Worm (Caenorhabditis elegans): Measurements from ENCODE around the gene syx-6.

syx-6 gene

DNA sequence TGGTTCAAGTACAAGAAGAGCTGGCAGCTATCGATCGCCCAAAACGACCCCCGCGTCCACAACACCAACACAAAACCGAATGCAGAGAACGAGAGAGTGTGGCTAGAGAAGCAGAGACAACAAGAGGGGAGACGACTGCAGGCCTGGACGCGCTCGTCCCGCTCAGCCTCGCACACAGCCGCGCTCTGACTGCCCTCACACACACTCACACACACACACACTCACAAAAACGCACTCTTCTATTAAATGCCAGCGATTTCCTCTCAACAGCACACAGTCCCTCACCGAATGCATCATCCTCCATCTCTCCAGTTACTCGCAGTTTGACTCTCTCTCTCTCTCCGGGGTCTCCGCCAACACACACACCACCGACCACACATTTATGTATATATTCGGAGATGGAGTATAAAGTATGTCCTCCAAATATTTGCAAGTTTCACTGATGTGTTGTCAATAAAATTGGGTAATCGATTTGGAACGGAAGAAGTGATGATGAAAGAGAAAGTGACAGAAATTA is 36.6 kb upstream of the syx-6 start:
- TF ChIP-seq klf-2 (GFP tag; conservative IDR thresholded peaks at IDR 0.05), result no peak; the same call in 1 of the 2 replicates
- no peak for TF ChIP-seq ref-1 (GFP tag; conservative IDR thresholded peaks at IDR 0.05)
- no peak for TF ChIP-seq ztf-29 (GFP tag; IDR thresholded peaks at IDR 0.05)
- TF ChIP-seq med-1 (GFP tag; optimal IDR thresholded peaks at IDR 0.05; ENCODE audit: insufficient read depth), result no peak
- TF ChIP-seq tab-1 (GFP tag; IDR thresholded peaks at IDR 0.05), result peak; percentile 78
- TF ChIP-seq T22C8.4 (GFP tag; IDR thresholded peaks at IDR 0.05), result peak; percentile 48; the same call in 1 of the 2 replicates
- peak; percentile 81 for TF ChIP-seq cog-1 (tag; optimal IDR thresholded peaks at IDR 0.05)
- 0 out of 2 replicates have a peak, but pooled peaks have one; percentile 61 for TF ChIP-seq ztf-23 (GFP tag; IDR thresholded peaks at IDR 0.05)
- TF ChIP-seq flt-1 (GFP tag; IDR thresholded peaks at IDR 0.05), result peak; percentile 88

DNA sequence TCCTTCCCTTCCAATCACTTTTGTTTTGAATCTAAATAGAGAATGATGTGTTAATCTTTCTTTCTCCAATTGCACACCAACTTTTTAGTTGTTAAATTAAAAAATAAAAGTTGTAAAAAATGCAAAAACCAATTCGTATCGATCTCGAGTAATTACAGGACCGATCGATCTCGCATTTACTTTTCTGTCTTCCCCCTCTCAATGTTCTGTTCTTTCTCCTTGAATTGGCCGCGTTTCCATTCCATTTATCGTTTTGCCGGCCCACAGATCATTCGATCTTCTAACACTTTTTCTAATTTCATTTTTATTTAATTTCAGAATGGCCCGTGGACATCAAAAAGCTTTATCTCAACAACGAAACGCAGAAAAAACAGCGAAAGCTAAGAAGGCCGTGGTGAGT is 29.1 kb upstream of the syx-6 start, which contains the start of gene K10B3.1:
Gene K10B3.1 (plus strand): TSS at position 301 of the 400 bp plus-strand sequence.
- TF ChIP-seq ztf-29 (GFP tag; IDR thresholded peaks at IDR 0.05) (no peak), med-1 (GFP tag; optimal IDR thresholded peaks at IDR 0.05; ENCODE audit: insufficient read depth) (no peak), flt-1 (GFP tag; IDR thresholded peaks at IDR 0.05) (no peak), ref-1 (GFP tag; conservative IDR thresholded peaks at IDR 0.05) (no peak), klf-2 (GFP tag; conservative IDR thresholded peaks at IDR 0.05) (no peak), ztf-23 (GFP tag; IDR thresholded peaks at IDR 0.05) (no peak), T22C8.4 (GFP tag; IDR thresholded peaks at IDR 0.05) (no peak), tab-1 (GFP tag; IDR thresholded peaks at IDR 0.05) (no peak), cog-1 (tag; optimal IDR thresholded peaks at IDR 0.05) (no peak)

DNA sequence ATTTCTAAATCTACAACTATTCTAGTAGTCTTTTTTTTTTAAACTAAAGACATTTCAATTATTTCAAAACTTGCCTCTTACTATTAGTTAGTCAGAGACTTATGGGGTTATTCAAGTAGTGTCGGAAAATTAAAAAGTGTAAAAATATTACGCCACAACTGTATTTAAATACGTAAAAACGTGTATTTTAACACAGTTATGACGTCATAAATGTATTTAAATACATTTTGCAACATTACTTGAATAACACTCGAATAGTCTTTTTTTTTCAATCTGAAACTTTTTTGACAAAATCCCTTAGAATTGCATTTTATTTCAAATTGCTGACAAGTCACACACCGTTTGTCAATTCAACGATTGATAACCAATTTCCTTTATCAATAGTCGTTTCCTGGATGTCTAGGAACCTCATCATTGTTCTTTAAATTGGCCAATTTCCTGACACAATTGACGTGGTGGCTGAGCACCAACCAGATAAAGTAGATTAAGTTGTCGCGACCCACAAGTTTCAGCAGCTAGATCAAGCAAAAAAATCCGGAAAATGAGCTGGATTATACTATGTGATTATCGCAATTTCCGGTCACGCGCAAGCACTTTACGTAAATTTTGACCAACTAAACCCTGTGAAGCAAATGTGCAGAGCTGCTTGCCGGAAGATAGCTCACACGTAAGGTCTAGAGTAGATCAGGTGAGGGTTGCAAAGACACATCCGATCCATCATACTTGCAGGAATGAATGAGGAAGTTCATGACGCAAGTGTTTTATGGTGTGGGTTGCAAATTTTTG is 24.6 kb upstream of the syx-6 start:
- TF ChIP-seq klf-2 (GFP tag; conservative IDR thresholded peaks at IDR 0.05) (no peak), med-1 (GFP tag; optimal IDR thresholded peaks at IDR 0.05; ENCODE audit: insufficient read depth) (no peak), T22C8.4 (GFP tag; IDR thresholded peaks at IDR 0.05) (no peak), tab-1 (GFP tag; IDR thresholded peaks at IDR 0.05) (no peak), ztf-23 (GFP tag; IDR thresholded peaks at IDR 0.05) (no peak), ztf-29 (GFP tag; IDR thresholded peaks at IDR 0.05) (no peak), flt-1 (GFP tag; IDR thresholded peaks at IDR 0.05) (no peak), ref-1 (GFP tag; conservative IDR thresholded peaks at IDR 0.05) (no peak), cog-1 (tag; optimal IDR thresholded peaks at IDR 0.05) (no peak)

DNA sequence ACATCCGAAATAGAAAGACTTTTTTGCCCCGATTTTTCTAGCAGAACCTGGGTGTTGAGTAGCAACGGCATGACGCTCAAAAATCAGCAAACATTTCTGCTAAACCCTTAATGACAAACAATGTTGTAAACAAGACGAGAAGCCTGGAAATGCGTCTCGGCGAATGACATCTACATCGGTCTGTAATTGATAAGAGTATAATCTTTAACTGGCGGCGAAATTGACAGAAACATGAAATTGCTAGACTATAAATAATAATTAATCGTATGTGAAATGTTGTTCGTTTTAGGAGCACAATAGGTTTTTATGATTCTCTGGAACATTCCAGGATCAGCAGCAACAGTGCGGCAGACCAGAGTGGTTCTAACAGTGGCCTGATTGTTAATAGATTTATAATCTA is 22.6 kb upstream of the syx-6 start:
- no peak for TF ChIP-seq flt-1 (GFP tag; IDR thresholded peaks at IDR 0.05)

DNA sequence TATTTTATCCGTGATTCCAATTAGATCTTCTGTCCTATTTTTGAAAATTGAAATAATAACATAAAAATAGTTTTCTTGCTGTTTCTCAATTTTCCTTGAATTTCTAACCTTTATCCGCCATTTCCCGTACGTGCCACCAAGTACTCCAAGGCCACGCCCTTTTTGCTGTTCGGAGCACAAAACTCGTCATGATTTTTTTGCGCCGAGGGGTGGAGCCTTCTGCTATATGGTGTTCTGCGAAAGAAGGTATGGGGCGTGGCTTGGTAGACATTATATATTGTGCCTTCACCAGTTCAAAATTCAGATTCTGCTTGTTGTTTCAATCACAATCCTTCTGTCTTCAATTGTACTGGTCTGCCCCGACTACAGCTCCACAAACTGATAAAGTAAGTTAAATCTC is 19.1 kb upstream of the syx-6 start, which contains the start of gene C15C7.4:
Gene C15C7.4 (plus strand): TSS at position 301 of the 400 bp plus-strand sequence.
- TF ChIP-seq cog-1 (tag; optimal IDR thresholded peaks at IDR 0.05) (no peak), ref-1 (GFP tag; conservative IDR thresholded peaks at IDR 0.05) (no peak), T22C8.4 (GFP tag; IDR thresholded peaks at IDR 0.05) (no peak), med-1 (GFP tag; optimal IDR thresholded peaks at IDR 0.05; ENCODE audit: insufficient read depth) (no peak), flt-1 (GFP tag; IDR thresholded peaks at IDR 0.05) (no peak), tab-1 (GFP tag; IDR thresholded peaks at IDR 0.05) (no peak), ztf-29 (GFP tag; IDR thresholded peaks at IDR 0.05) (no peak), ztf-23 (GFP tag; IDR thresholded peaks at IDR 0.05) (no peak), klf-2 (GFP tag; conservative IDR thresholded peaks at IDR 0.05) (no peak)

DNA sequence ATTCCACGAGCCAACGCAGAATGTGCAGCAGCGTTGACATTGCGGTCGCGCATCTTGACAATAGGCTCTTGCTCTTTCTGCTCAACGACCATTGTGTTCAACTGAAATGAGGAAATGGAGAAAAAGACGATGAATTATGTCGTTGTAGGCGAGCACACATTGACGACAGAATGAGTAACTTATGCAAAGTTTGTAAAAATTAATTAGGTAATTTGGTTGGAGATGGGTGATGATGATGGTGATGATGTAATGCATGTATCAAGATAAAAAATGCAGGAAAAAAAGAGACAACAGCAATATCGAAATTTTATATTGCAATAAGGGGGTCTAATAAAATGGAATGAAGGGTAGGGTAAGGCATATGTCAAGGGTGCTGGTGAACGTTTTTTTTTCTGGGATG is 12.0 kb upstream of the syx-6 start, which contains the start of gene bbln-1:
Gene bbln-1 (minus strand): TSS at position 101 of the 400 bp plus-strand sequence.
- TF ChIP-seq ref-1 (GFP tag; conservative IDR thresholded peaks at IDR 0.05), result no peak

DNA sequence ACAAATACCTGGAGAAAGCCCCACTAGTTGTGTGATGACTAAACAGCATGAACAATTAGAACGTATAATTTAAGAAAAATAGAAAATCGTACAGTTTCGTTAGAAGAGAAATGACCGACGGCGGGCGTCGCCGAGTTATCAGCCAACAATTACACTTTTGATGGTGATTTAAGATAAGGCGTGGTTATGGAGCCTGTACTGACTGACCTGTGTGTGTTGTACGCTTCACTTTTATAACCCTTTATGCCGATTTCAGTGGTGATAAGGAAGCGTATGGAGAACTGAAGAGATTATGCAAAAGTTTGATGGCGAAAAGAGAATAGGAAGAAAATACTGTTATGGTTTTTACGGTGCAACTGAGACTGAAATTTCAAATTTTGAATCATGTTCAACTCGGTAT is 11.2 kb upstream of the syx-6 start:
- TF ChIP-seq klf-2 (GFP tag; conservative IDR thresholded peaks at IDR 0.05) (no peak), cog-1 (tag; optimal IDR thresholded peaks at IDR 0.05) (no peak), flt-1 (GFP tag; IDR thresholded peaks at IDR 0.05) (no peak), med-1 (GFP tag; optimal IDR thresholded peaks at IDR 0.05; ENCODE audit: insufficient read depth) (no peak)

DNA sequence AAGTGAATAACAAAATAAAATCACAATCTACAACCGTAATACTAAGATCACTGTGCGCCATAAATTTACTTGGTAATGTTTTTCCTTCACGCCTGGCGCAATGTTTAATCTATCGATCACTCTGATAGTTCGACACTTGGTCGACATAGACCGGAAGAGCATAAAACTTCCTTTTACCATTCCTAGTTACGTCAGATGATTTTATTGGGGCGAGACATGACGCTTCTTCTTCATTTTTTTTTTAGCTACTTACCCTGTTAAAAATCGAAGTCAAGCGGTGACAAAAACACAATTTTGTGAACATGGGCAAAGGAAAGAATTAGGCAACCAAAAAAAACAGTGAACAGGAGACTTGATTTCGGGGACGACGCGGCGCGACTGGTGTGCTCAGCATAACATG is 9.8 kb upstream of the syx-6 start:
- no peak for TF ChIP-seq med-1 (GFP tag; optimal IDR thresholded peaks at IDR 0.05; ENCODE audit: insufficient read depth)
- TF ChIP-seq ztf-23 (GFP tag; IDR thresholded peaks at IDR 0.05), result no peak
- no peak for TF ChIP-seq ref-1 (GFP tag; conservative IDR thresholded peaks at IDR 0.05)
- TF ChIP-seq tab-1 (GFP tag; IDR thresholded peaks at IDR 0.05), result no peak
- TF ChIP-seq T22C8.4 (GFP tag; IDR thresholded peaks at IDR 0.05), result no peak
- TF ChIP-seq cog-1 (tag; optimal IDR thresholded peaks at IDR 0.05), result no peak
- no peak for TF ChIP-seq ztf-29 (GFP tag; IDR thresholded peaks at IDR 0.05)
- no peak for TF ChIP-seq flt-1 (GFP tag; IDR thresholded peaks at IDR 0.05)
- TF ChIP-seq klf-2 (GFP tag; conservative IDR thresholded peaks at IDR 0.05), result no peak

DNA sequence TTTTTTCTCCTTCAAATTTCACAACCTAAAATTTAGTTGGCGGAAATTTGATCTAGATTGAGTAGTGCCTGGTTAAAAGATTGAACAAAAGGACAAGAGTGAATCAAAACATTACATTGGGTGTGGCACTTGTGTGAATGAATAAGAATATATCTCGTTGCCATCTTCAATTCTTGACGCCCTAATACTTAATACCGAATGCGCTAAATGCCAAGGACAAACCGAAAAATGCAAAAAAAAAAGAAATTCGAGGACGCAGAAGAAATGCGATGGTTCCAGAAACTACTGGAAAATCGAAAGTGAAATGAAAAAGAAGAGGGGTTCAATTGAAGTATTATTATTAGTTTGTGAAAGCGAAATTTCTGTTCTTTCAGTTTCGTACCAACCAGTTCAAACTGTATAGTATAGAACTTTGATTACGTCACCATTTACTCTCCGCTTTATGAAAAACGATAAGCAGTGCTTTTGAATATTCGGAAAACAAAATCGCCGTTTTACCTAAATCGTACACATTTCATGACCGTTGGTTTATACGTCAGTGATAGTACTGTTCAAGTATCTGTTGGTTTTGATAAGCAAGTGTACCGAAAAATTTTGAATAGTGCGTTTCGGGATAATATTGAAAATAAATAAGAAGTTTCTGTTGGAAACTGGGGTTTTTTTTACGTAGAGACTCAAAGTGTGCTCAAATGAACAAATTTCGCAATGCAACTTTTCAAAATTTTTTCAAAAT is 9.0 kb upstream of the syx-6 start:
- TF ChIP-seq T22C8.4 (GFP tag; IDR thresholded peaks at IDR 0.05) (no peak), ref-1 (GFP tag; conservative IDR thresholded peaks at IDR 0.05) (no peak), cog-1 (tag; optimal IDR thresholded peaks at IDR 0.05) (no peak), klf-2 (GFP tag; conservative IDR thresholded peaks at IDR 0.05) (no peak), med-1 (GFP tag; optimal IDR thresholded peaks at IDR 0.05; ENCODE audit: insufficient read depth) (no peak), tab-1 (GFP tag; IDR thresholded peaks at IDR 0.05) (no peak), ztf-29 (GFP tag; IDR thresholded peaks at IDR 0.05) (no peak), ztf-23 (GFP tag; IDR thresholded peaks at IDR 0.05) (no peak), flt-1 (GFP tag; IDR thresholded peaks at IDR 0.05) (no peak)
